Worm (Caenorhabditis elegans) whole organism, L4 larva: Measurements from ENCODE around the gene acy-2.

Experiments used
- F10B5.3 ChIP-seq: sonication (generic microtip); optimal IDR thresholded peaks from 2 replicates; lab custom pipeline; 2016; ENCODE audit warnings: mild to moderate bottlenecking, missing genetic modification characterization, missing compliant biosample characterization
- F26F4.8 ChIP-seq: fragments of 200-800 bp; sonication (Bioruptor generic); conservative IDR thresholded peaks from 2 replicates; pipeline ENCODE4 v1.3.6; 2022; ENCODE audit warnings: missing genetic modification characterization, missing compliant biosample characterization
- T20F7.1 ChIP-seq: fragments of 200-800 bp; sonication (Bioruptor generic); optimal IDR thresholded peaks from 2 replicates; lab custom pipeline; 2018; ENCODE audit warnings: mild to moderate bottlenecking, missing genetic modification characterization, missing compliant biosample characterization
- T26A8.4 ChIP-seq: fragments of 200-800 bp; sonication (Bioruptor generic); IDR thresholded peaks from 2 replicates; pipeline ENCODE4 v1.3.6; 2022; ENCODE audit warnings: missing genetic modification characterization, missing compliant biosample characterization
- Y48G9A.11 ChIP-seq: fragments of 200-800 bp; sonication (Bioruptor generic); IDR thresholded peaks from 2 replicates; pipeline ENCODE4 v1.3.6; 2022; ENCODE audit warnings: missing genetic modification reagents, missing genetic modification characterization, missing compliant biosample characterization
- ZK337.2 ChIP-seq: fragments of 200-800 bp; sonication (Bioruptor generic); IDR thresholded peaks from 2 replicates; pipeline ENCODE4 v1.3.6; 2022; ENCODE audit warnings: missing genetic modification reagents, missing genetic modification characterization, missing compliant biosample characterization
- ZK546.5 ChIP-seq, 2 experiments: sonication (generic microtip); optimal IDR thresholded peaks; 2 replicates each; lab custom pipeline; 2017; ENCODE audit warnings: missing biosample characterization in 2 of 2, missing genetic modification characterization in 2 of 2
- aha-1 ChIP-seq: fragments of 150-350 bp; peaks from one replicate; lab custom pipeline; 2014; ENCODE audit warnings: missing biosample characterization, missing genetic modification characterization
- ama-1 ChIP-seq: fragments of 150-350 bp; optimal IDR thresholded peaks from 2 replicates; lab custom pipeline; 2014; ENCODE audit warnings: inconsistent platforms, mixed read lengths
- attf-4 ChIP-seq: sonication (generic microtip); optimal IDR thresholded peaks from 3 replicates; lab custom pipeline; 2017; ENCODE audit warnings: missing biosample characterization, missing genetic modification characterization
- ceh-20 ChIP-seq: fragments of 200-800 bp; sonication (Bioruptor generic); IDR thresholded peaks from 2 replicates; pipeline ENCODE4 v1.3.6; 2022; ENCODE audit warnings: missing genetic modification reagents, missing genetic modification characterization, missing compliant biosample characterization
- ceh-32 ChIP-seq: sonication (generic microtip); optimal IDR thresholded peaks from 2 replicates; lab custom pipeline; 2016; ENCODE audit warnings: mild to moderate bottlenecking, missing genetic modification characterization, missing compliant biosample characterization; ENCODE audit not compliant: poor library complexity
- cey-2 ChIP-seq: sonication (generic microtip); optimal IDR thresholded peaks from 3 replicates; lab custom pipeline; 2017; ENCODE audit warnings: missing genetic modification characterization, mild to moderate bottlenecking, missing compliant biosample characterization, antibody characterized with exemption, borderline replicate concordance; ENCODE audit not compliant: insufficient read depth
- dmd-6 ChIP-seq: fragments of 200-800 bp; sonication (Bioruptor generic); IDR thresholded peaks from 2 replicates; pipeline ENCODE4 v1.3.6; 2022; ENCODE audit warnings: missing genetic modification reagents, missing genetic modification characterization, missing compliant biosample characterization
- dmd-9 ChIP-seq: fragments of 200-800 bp; sonication (Bioruptor generic); IDR thresholded peaks from 2 replicates; pipeline ENCODE4 v1.3.6; 2022; ENCODE audit warnings: missing genetic modification reagents, missing genetic modification characterization, missing compliant biosample characterization
- dve-1 ChIP-seq: sonication (generic microtip); optimal IDR thresholded peaks from 2 replicates; lab custom pipeline; 2017; ENCODE audit warnings: antibody characterized with exemption, mild to moderate bottlenecking, missing genetic modification characterization, missing compliant biosample characterization; ENCODE audit not compliant: insufficient read depth
- egl-27 ChIP-seq: sonication (generic microtip); optimal IDR thresholded peaks from 3 replicates; lab custom pipeline; 2017; ENCODE audit warnings: missing biosample characterization, missing genetic modification reagents, missing genetic modification characterization
- fkh-10 ChIP-seq: fragments of 150-350 bp; optimal IDR thresholded peaks from 2 replicates; lab custom pipeline; 2014; ENCODE audit warnings: missing biosample characterization, missing genetic modification reagents, missing genetic modification characterization
- gei-8 ChIP-seq: fragments of 200-800 bp; sonication (Bioruptor generic); optimal IDR thresholded peaks from 2 replicates; lab custom pipeline; 2018; ENCODE audit warnings: mild to moderate bottlenecking, missing genetic modification characterization, missing compliant biosample characterization
- hlh-11 ChIP-seq: fragments of 200-800 bp; sonication (Bioruptor generic); optimal IDR thresholded peaks from 2 replicates; lab custom pipeline; 2018; ENCODE audit warnings: mild to moderate bottlenecking, missing genetic modification characterization, missing compliant biosample characterization
- hmg-1.1 ChIP-seq: fragments of 200-800 bp; sonication (Bioruptor generic); IDR thresholded peaks from 2 replicates; pipeline ENCODE4 v1.3.6; 2022; ENCODE audit warnings: missing genetic modification reagents, missing genetic modification characterization, missing compliant biosample characterization
- lim-7 ChIP-seq: fragments of 200-800 bp; sonication (Bioruptor generic); IDR thresholded peaks from 2 replicates; pipeline ENCODE4 v1.3.6; 2022; ENCODE audit warnings: missing genetic modification characterization, missing compliant biosample characterization
- lin-1 ChIP-seq: fragments of 200-800 bp; sonication (Bioruptor generic); IDR thresholded peaks from 2 replicates; pipeline ENCODE4 v1.3.6; 2022; ENCODE audit warnings: missing genetic modification reagents, missing genetic modification characterization, missing compliant biosample characterization
- lin-13 ChIP-seq: fragments of 150-350 bp; optimal IDR thresholded peaks from 2 replicates; lab custom pipeline; 2014; ENCODE audit warnings: missing biosample characterization, missing genetic modification reagents, missing genetic modification characterization
- lin-29 ChIP-seq: fragments of 200-800 bp; sonication (Bioruptor generic); IDR thresholded peaks from 2 replicates; pipeline ENCODE4 v1.3.6; 2022; ENCODE audit warnings: missing genetic modification reagents, missing genetic modification characterization, missing compliant biosample characterization
- lin-39 ChIP-seq: fragments of 150-350 bp; optimal IDR thresholded peaks from 2 replicates; lab custom pipeline; 2014; ENCODE audit warnings: missing biosample characterization, missing genetic modification reagents, missing genetic modification characterization
- lsy-2 ChIP-seq, 2 experiments: fragments of 150-350 bp in 1 of 2; sonication (generic microtip) in 1 of 2; optimal IDR thresholded peaks; 2 replicates each; lab custom pipeline; 2014 to 2017; ENCODE audit warnings: missing biosample characterization in 2 of 2, missing genetic modification characterization in 2 of 2
- madf-9 ChIP-seq: fragments of 200-800 bp; sonication (Bioruptor generic); conservative IDR thresholded peaks from 2 replicates; pipeline ENCODE4 v1.3.6; 2022; ENCODE audit warnings: missing genetic modification reagents, missing genetic modification characterization, missing compliant biosample characterization
- mxl-2 ChIP-seq: fragments of 200-800 bp; sonication (Bioruptor generic); conservative IDR thresholded peaks from 2 replicates; pipeline ENCODE4 v1.3.6; 2022; ENCODE audit warnings: missing genetic modification reagents, missing genetic modification characterization, missing compliant biosample characterization
- mxl-3 ChIP-seq: fragments of 200-800 bp; sonication (Bioruptor generic); optimal IDR thresholded peaks from 2 replicates; lab custom pipeline; 2018; ENCODE audit warnings: mild to moderate bottlenecking, missing genetic modification characterization, missing compliant biosample characterization
- nhr-10 ChIP-seq: fragments of 150-350 bp; optimal IDR thresholded peaks from 2 replicates; lab custom pipeline; 2014; ENCODE audit warnings: missing biosample characterization, missing genetic modification characterization
- nhr-237 ChIP-seq: sonication (generic microtip); optimal IDR thresholded peaks from 2 replicates; lab custom pipeline; 2017; ENCODE audit warnings: missing biosample characterization, missing genetic modification characterization
- nhr-25 ChIP-seq: sonication (generic microtip); optimal IDR thresholded peaks from 2 replicates; lab custom pipeline; 2017; ENCODE audit warnings: missing genetic modification characterization, mild to moderate bottlenecking, missing compliant biosample characterization, antibody characterized with exemption, moderate library complexity, borderline replicate concordance; ENCODE audit not compliant: insufficient read depth
- nhr-28 ChIP-seq: fragments of 150-350 bp; optimal IDR thresholded peaks from 2 replicates; lab custom pipeline; 2014; ENCODE audit warnings: missing biosample characterization, missing genetic modification characterization
- nhr-41 ChIP-seq: fragments of 200-800 bp; sonication (Bioruptor generic); IDR thresholded peaks from 2 replicates; pipeline ENCODE4 v1.3.6; 2022; ENCODE audit warnings: missing genetic modification reagents, missing genetic modification characterization, missing compliant biosample characterization
- nhr-42 ChIP-seq: fragments of 200-800 bp; sonication (Bioruptor generic); IDR thresholded peaks from 2 replicates; pipeline ENCODE4 v1.3.6; 2022; ENCODE audit warnings: missing genetic modification characterization, missing compliant biosample characterization
- nhr-6 ChIP-seq: fragments of 150-350 bp; optimal IDR thresholded peaks from 2 replicates; lab custom pipeline; 2014; ENCODE audit warnings: missing biosample characterization, missing genetic modification characterization
- nhr-76 ChIP-seq: fragments of 150-350 bp; optimal IDR thresholded peaks from 2 replicates; lab custom pipeline; 2014; ENCODE audit warnings: missing biosample characterization, missing genetic modification characterization
- pha-4 ChIP-seq, 2 experiments: fragments of 150-350 bp in 1 of 2; fragments of 200-800 bp in 1 of 2; sonication (Bioruptor generic) in 1 of 2; IDR thresholded peaks in 1 of 2; optimal IDR thresholded peaks in 1 of 2; 2 replicates each; pipeline versions ENCODE4 v1.3.6 to Lab custom; 2014 to 2022; ENCODE audit warnings: missing genetic modification characterization in 2 of 2, missing genetic modification reagents in 2 of 2, missing biosample characterization in 1 of 2, missing compliant biosample characterization in 1 of 2
- php-3 ChIP-seq: fragments of 200-800 bp; sonication (Bioruptor generic); IDR thresholded peaks from 2 replicates; pipeline ENCODE4 v1.3.6; 2022; ENCODE audit warnings: missing genetic modification reagents, missing genetic modification characterization, missing compliant biosample characterization
- sdz-12 ChIP-seq: fragments of 200-800 bp; sonication (Bioruptor generic); optimal IDR thresholded peaks from 2 replicates; lab custom pipeline; 2018; ENCODE audit warnings: mild to moderate bottlenecking, missing genetic modification characterization, missing compliant biosample characterization
- spr-3 ChIP-seq: fragments of 200-800 bp; sonication (Bioruptor generic); optimal IDR thresholded peaks from 2 replicates; lab custom pipeline; 2018; ENCODE audit warnings: mild to moderate bottlenecking, missing genetic modification characterization, missing compliant biosample characterization
- tra-1 ChIP-seq: fragments of 200-800 bp; sonication (Bioruptor generic); IDR thresholded peaks from 2 replicates; pipeline ENCODE4 v1.3.6; 2022; ENCODE audit warnings: missing genetic modification reagents, missing genetic modification characterization, missing compliant biosample characterization
- unc-62 ChIP-seq, 3 experiments: fragments of 150-350 bp in 1 of 3; sonication (generic microtip); optimal IDR thresholded peaks in 2 of 3; peaks in 1 of 3; 1 replicate in 1 of 3; 2 replicates in 2 of 3; lab custom pipeline; 2014 to 2017; ENCODE audit warnings: missing biosample characterization in 3 of 3, missing genetic modification characterization in 3 of 3, missing genetic modification reagents in 3 of 3, missing genotype in 1 of 3
- vab-7 ChIP-seq: fragments of 200-800 bp; sonication (Bioruptor generic); IDR thresholded peaks from 2 replicates; pipeline ENCODE4 v1.3.6; 2022; ENCODE audit warnings: missing genetic modification reagents, missing genetic modification characterization, missing compliant biosample characterization
- zag-1 ChIP-seq: fragments of 150-350 bp; optimal IDR thresholded peaks from 2 replicates; lab custom pipeline; 2014; ENCODE audit warnings: missing biosample characterization, missing genetic modification characterization
- zfp-2 ChIP-seq: sonication (generic microtip); optimal IDR thresholded peaks from 2 replicates; lab custom pipeline; 2016; ENCODE audit warnings: mild to moderate bottlenecking, missing genetic modification characterization, missing compliant biosample characterization
- zip-11 ChIP-seq: fragments of 200-800 bp; sonication (Bioruptor generic); IDR thresholded peaks from 2 replicates; pipeline ENCODE4 v1.3.6; 2022; ENCODE audit warnings: missing genetic modification characterization, missing compliant biosample characterization
- ztf-11 ChIP-seq: fragments of 150-350 bp; optimal IDR thresholded peaks from 2 replicates; lab custom pipeline; 2014; ENCODE audit warnings: missing biosample characterization, missing genetic modification characterization
- ztf-7 ChIP-seq: fragments of 150-350 bp; optimal IDR thresholded peaks from 2 replicates; lab custom pipeline; 2014; ENCODE audit warnings: missing biosample characterization, missing genetic modification characterization

acy-2 gene

DNA sequence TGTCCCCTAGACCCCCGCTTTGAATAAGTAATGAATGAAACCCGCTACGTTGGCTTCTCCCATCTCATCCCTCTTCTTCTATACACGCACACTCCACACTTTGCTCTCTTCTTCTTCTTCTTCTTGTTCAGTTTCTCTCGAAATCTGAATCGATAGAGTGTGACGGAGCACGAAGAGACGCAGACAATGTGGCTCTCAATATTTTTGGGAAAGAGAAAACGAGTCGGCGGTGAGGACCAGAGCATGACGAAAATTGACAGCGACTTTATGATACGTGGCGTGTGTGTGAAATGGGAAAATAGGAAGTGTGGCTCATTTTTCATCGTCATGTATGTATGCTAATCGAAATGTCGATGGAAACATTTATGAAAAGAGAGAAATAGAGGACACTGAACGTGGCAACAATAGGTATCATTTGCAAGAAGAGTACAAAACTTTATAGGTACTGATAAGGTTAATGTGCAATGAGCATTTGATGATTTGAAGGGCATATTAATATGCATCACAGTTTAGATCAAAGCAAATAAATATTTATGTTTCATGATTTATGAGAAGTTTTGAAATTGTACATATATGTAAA, 15.8 kb downstream of the acy-2 start (continued):
- no peak for TF ChIP-seq vab-7
- peak; percentile 65 for TF ChIP-seq dmd-6 (GFP tag; lab: Robert Waterston, UW)
- TF ChIP-seq ama-1 (lab: Kevin White, UChicago) = no peak
- TF ChIP-seq nhr-25 (tag; lab: Kevin White, UChicago) = no peak
- peak; percentile 30 for TF ChIP-seq T20F7.1
- TF ChIP-seq aha-1 (tag; lab: Kevin White, UChicago) = peak; percentile 96
- TF ChIP-seq lin-39 (tag; lab: Kevin White, UChicago) = no peak
- TF ChIP-seq ZK337.2 (GFP tag; lab: Robert Waterston, UW) = no peak
- peak; percentile 34 for TF ChIP-seq mxl-3
- TF ChIP-seq nhr-42 (GFP tag; lab: Robert Waterston, UW) = no peak
- no peak for TF ChIP-seq lin-29
- TF ChIP-seq gei-8 (GFP tag; lab: Kevin White, UChicago) = no peak
- TF ChIP-seq mxl-2 = no peak
- peak in 1 of 2 experiments; percentile 97 for TF ChIP-seq unc-62 (GFP tag; optimal IDR thresholded peaks at IDR 0.05 in 1 of 2; lab: Kevin White, UChicago)
- no peak for TF ChIP-seq unc-62 (tag; optimal IDR thresholded peaks at IDR 0.05; lab: Kevin White, UChicago)
- TF ChIP-seq madf-9 (GFP tag; lab: Robert Waterston, UW) = no peak
- no peak for TF ChIP-seq zip-11 (GFP tag; lab: Robert Waterston, UW)
- no peak for TF ChIP-seq fkh-10
- no peak for TF ChIP-seq nhr-237 (tag; lab: Kevin White, UChicago)
- TF ChIP-seq nhr-10 (tag; lab: Kevin White, UChicago) = no peak
- no peak for TF ChIP-seq ceh-32 (tag; lab: Kevin White, UChicago)
- no peak for TF ChIP-seq sdz-12
- no peak for TF ChIP-seq spr-3 (GFP tag; lab: Kevin White, UChicago)
- no peak for TF ChIP-seq lin-1 (GFP tag; lab: Robert Waterston, UW)
- TF ChIP-seq attf-4 = no peak
- no peak for TF ChIP-seq ztf-7 (tag; lab: Kevin White, UChicago)
- no peak for TF ChIP-seq lim-7 (GFP tag; lab: Robert Waterston, UW)
- no peak for TF ChIP-seq F10B5.3 (tag; lab: Kevin White, UChicago)
- no peak for TF ChIP-seq ZK546.5 (tag; optimal IDR thresholded peaks at IDR 0.05; lab: Kevin White, UChicago)
- no peak for TF ChIP-seq lin-13 (GFP tag; lab: Kevin White, UChicago)
- TF ChIP-seq ceh-20 (GFP tag; lab: Robert Waterston, UW) = peak; percentile 49; the same call in 1 of the 2 replicates
- TF ChIP-seq php-3 (GFP tag; lab: Robert Waterston, UW) = peak; percentile 83
- TF ChIP-seq Y48G9A.11 (GFP tag; lab: Robert Waterston, UW) = no peak
- TF ChIP-seq F26F4.8 (GFP tag; lab: Robert Waterston, UW) = no peak
- TF ChIP-seq nhr-28 (tag; lab: Kevin White, UChicago) = peak; percentile 80
- peak; percentile 69 for TF ChIP-seq hmg-1.1
- TF ChIP-seq pha-4 (GFP tag; IDR thresholded peaks at IDR 0.05; lab: Robert Waterston, UW) = no peak
- TF ChIP-seq pha-4 (tag; optimal IDR thresholded peaks at IDR 0.05; lab: Kevin White, UChicago) = no peak
- no peak for TF ChIP-seq cey-2 (tag; lab: Kevin White, UChicago)
- no peak for TF ChIP-seq nhr-6 (tag; lab: Kevin White, UChicago)
- no peak for TF ChIP-seq ztf-11 (tag; lab: Kevin White, UChicago)
- no peak for TF ChIP-seq zfp-2
- TF ChIP-seq lsy-2 (tag; optimal IDR thresholded peaks at IDR 0.05; lab: Kevin White, UChicago) = peak in 1 of 2 experiments; percentile 53
- no peak for TF ChIP-seq dmd-9
- TF ChIP-seq zag-1 (tag; lab: Kevin White, UChicago) = no peak
- TF ChIP-seq T26A8.4 (GFP tag; lab: Robert Waterston, UW) = no peak
- TF ChIP-seq nhr-76 (tag; lab: Kevin White, UChicago) = no peak
- TF ChIP-seq hlh-11 (tag; lab: Kevin White, UChicago) = peak; percentile 43
- TF ChIP-seq tra-1 = no peak
- TF ChIP-seq nhr-41 (GFP tag; lab: Robert Waterston, UW) = no peak
- TF ChIP-seq egl-27 (tag; lab: Kevin White, UChicago) = no peak
- peak; percentile 24 for TF ChIP-seq dve-1
